Worm (Caenorhabditis elegans): ENCODE measurements around the gene bet-2.

Gene bet-2

ce11 chrX:10609878-10610277, 40.8 kb downstream of the bet-2 start:
- no peak for TF ChIP-seq unc-62 (GFP tag; optimal IDR thresholded peaks at IDR 0.05)

- TF ChIP-seq unc-62 (GFP tag; optimal IDR thresholded peaks at IDR 0.05): no peak
Observed at ce11 chrX:10612355-10612754, 43.3 kb downstream of the bet-2 start.

DNA sequence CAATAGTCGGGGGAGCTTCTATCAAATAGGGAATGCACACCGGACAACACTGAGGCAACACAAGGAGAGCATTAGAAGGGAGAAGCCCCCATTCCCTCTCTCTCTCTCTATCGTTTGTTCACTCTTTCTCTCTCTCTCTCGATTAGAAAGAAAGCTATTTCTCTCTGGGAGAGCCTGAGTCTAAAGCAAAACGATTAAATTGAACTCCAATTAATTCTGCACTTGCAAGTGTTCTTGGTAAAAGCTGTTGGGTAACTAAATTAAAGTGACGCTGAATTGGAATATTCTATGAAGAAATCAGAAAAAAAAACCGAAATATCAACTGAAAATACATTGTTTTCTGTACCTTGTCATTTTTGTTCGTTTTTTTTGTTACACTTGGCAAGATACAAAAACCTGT, 47.0 kb downstream of the bet-2 start:
- no peak for TF ChIP-seq unc-62 (GFP tag; optimal IDR thresholded peaks at IDR 0.05)

- no peak for TF ChIP-seq unc-62 (GFP tag; optimal IDR thresholded peaks at IDR 0.05)
Observed at ce11 chrX:10617815-10618214, 48.7 kb downstream of the bet-2 start.

DNA sequence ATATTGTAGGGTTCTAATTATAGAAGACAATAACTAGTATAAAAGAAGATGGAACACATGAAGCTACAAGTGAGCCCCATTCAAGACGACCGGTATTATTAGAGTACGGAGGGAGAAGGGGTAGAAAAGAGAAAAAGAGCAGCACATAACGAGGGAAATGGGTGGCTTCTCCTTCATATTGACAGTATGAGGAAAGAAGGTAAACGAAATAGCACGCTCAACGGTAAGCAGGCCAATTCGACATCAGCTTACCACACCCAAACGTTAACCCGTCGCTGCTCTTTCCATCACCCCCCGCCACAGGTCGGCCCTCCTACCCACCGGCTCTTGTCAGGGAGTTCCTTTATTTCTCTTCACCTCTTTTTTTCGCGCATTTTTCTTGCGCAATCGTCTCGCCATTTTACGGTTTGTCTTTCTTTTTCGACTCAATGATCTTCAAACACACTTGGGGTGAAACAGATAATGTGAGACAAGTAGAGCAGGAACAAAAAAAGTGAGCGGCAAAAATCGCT, 49.6 kb downstream of the bet-2 start:
- no peak for TF ChIP-seq unc-62 (GFP tag; optimal IDR thresholded peaks at IDR 0.05)

DNA sequence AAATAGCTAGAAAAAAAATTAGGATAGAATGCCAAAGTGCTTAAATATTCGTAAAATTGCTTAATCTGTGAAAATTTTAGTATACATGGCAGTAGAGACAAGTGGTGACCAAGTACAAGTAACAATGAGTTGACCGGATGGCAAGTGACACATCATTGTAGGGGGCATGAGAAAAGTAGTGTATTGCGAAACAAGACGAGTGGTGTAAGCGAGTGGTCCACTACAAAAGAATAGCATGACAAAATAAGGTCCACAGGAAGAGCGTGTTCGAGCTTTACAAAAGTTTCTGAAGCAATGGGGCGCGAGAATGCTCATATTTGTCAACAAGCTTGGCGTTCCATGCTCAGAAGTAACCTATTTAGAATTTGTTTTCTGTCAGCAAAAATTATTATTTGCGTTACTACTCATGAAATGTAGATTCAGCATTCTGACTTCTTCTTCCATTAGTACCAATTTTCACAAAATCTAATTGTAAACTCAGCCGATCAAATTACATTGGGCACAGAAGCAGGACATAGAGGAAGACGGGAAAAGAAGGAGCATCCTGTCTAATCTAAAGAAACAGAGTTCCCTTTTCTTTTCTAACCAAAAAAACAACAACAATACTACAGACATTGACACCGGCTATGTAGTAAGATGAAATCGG, 50.6 kb downstream of the bet-2 start:
- no peak for TF ChIP-seq unc-62 (GFP tag; optimal IDR thresholded peaks at IDR 0.05)

DNA sequence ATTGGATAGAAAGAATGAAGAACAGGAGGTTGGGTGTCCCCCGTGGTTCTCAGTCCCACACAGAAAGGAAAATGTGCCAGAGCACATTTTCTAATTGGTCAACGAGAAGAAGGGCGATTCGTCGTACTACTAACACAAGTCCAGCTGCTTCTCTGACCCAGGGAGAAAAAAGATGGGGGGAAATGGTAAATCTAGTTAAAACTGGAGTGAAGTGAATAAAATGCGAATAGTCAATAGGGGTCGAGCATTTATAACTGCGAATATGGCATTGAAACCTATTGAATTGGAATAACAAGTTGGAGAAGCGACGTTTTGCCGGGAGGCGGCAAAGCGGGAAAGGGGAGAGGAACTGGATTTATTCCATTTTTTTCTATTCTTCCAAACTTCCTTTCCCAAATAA, 53.5 kb downstream of the bet-2 start:
- no peak for TF ChIP-seq unc-62 (GFP tag; optimal IDR thresholded peaks at IDR 0.05)

- no peak for TF ChIP-seq unc-62 (GFP tag; optimal IDR thresholded peaks at IDR 0.05)
Observed at ce11 chrX:10623119-10623518, 54.0 kb downstream of the bet-2 start.

ce11 chrX:10624157-10624623, 55.1 kb downstream of the bet-2 start, which contains the start of gene abl-1:
Gene abl-1, minus strand, starts transcription at chrX:10624207.
- TF ChIP-seq unc-62 (GFP tag; optimal IDR thresholded peaks at IDR 0.05): no peak
